Worm (Caenorhabditis elegans) whole organism, young adult: ENCODE data around the gene Y53C12A.3.

Source experiments
- B0261.1 ChIP-seq: sonication (generic microtip); optimal IDR thresholded peaks from 2 replicates; lab custom pipeline; 2016; ENCODE audit warnings: mild to moderate bottlenecking, missing genetic modification characterization, moderate library complexity, missing compliant biosample characterization
- D2030.7 ChIP-seq: fragments of 200-800 bp; sonication (Bioruptor generic); IDR thresholded peaks from 2 replicates; pipeline ENCODE4 v1.3.6; 2022; ENCODE audit warnings: missing genetic modification reagents, missing genetic modification characterization, missing compliant biosample characterization
- F10E7.11 ChIP-seq: sonication (generic microtip); optimal IDR thresholded peaks from 2 replicates; lab custom pipeline; 2017; ENCODE audit warnings: mild to moderate bottlenecking, missing genetic modification characterization, moderate library complexity, missing compliant biosample characterization
- F22D6.2 ChIP-seq: sonication (generic microtip); optimal IDR thresholded peaks from 2 replicates; lab custom pipeline; 2016; ENCODE audit warnings: mild to moderate bottlenecking, missing genetic modification characterization, missing compliant biosample characterization
- F23B12.7 ChIP-seq: sonication (generic microtip); optimal IDR thresholded peaks from 2 replicates; lab custom pipeline; 2017; ENCODE audit warnings: missing genetic modification characterization, mild to moderate bottlenecking, missing compliant biosample characterization, antibody characterized with exemption, moderate library complexity; ENCODE audit not compliant: insufficient read depth
- F33H1.4 ChIP-seq: fragments of 200-800 bp; sonication (Bioruptor generic); IDR thresholded peaks from 2 replicates; pipeline ENCODE4 v1.3.6; 2022; ENCODE audit warnings: missing genetic modification reagents, missing genetic modification characterization, missing compliant biosample characterization
- T07F8.4 ChIP-seq: sonication (generic microtip); optimal IDR thresholded peaks from 2 replicates; lab custom pipeline; 2016; ENCODE audit warnings: mild to moderate bottlenecking, missing genetic modification characterization, moderate library complexity, missing compliant biosample characterization
- T26A5.8 ChIP-seq: sonication (generic microtip); optimal IDR thresholded peaks from 2 replicates; lab custom pipeline; 2016; ENCODE audit warnings: missing genetic modification characterization, missing compliant biosample characterization
- Y53F4B.3 ChIP-seq: fragments of 200-800 bp; sonication (Bioruptor generic); IDR thresholded peaks from 2 replicates; pipeline ENCODE4 v1.3.6; 2022; ENCODE audit warnings: missing genetic modification reagents, missing genetic modification characterization, missing compliant biosample characterization
- Y56A3A.18 ChIP-seq: fragments of 200-800 bp; sonication (Bioruptor generic); IDR thresholded peaks from 2 replicates; pipeline ENCODE4 v1.3.6; 2022; ENCODE audit warnings: missing genetic modification reagents, missing genetic modification characterization, missing compliant biosample characterization
- aptf-2 ChIP-seq: fragments of 200-800 bp; sonication (Bioruptor generic); conservative IDR thresholded peaks from 2 replicates; pipeline ENCODE4 v1.3.6; 2022; ENCODE audit warnings: missing genetic modification reagents, missing genetic modification characterization, missing compliant biosample characterization
- athp-1 ChIP-seq: sonication (generic microtip); optimal IDR thresholded peaks from 2 replicates; lab custom pipeline; 2017; ENCODE audit warnings: mild to moderate bottlenecking, missing genetic modification characterization, missing compliant biosample characterization
- attf-3 ChIP-seq: fragments of 200-800 bp; sonication (Bioruptor generic); conservative IDR thresholded peaks from 2 replicates; pipeline ENCODE4 v1.3.6; 2022; ENCODE audit warnings: missing genetic modification reagents, missing genetic modification characterization, missing compliant biosample characterization
- cebp-1 ChIP-seq, 2 experiments: fragments of 200-800 bp in 1 of 2; sonication (Bioruptor generic) in 1 of 2; sonication (generic microtip) in 1 of 2; IDR thresholded peaks in 1 of 2; optimal IDR thresholded peaks in 1 of 2; 2 replicates each; pipeline versions ENCODE4 v1.3.6 to Lab custom; 2017 to 2022; ENCODE audit warnings: missing compliant biosample characterization in 2 of 2, missing genetic modification characterization in 2 of 2, mild to moderate bottlenecking in 1 of 2, missing genetic modification reagents in 1 of 2, moderate library complexity in 1 of 2
- ceh-79 ChIP-seq: sonication (generic microtip); optimal IDR thresholded peaks from 2 replicates; lab custom pipeline; 2017; ENCODE audit warnings: mild to moderate bottlenecking, missing genetic modification characterization, missing compliant biosample characterization
- chd-7 ChIP-seq: sonication (generic microtip); optimal IDR thresholded peaks from 2 replicates; lab custom pipeline; 2016; ENCODE audit warnings: mild to moderate bottlenecking, missing genetic modification characterization, moderate library complexity, missing compliant biosample characterization
- egl-18 ChIP-seq: fragments of 200-800 bp; sonication (Bioruptor generic); IDR thresholded peaks from 2 replicates; pipeline ENCODE4 v1.3.6; 2022; ENCODE audit warnings: missing genetic modification reagents, missing genetic modification characterization, missing compliant biosample characterization
- fkh-3 ChIP-seq: sonication (generic microtip); optimal IDR thresholded peaks from 2 replicates; lab custom pipeline; 2016; ENCODE audit warnings: mild to moderate bottlenecking, missing genetic modification characterization, missing compliant biosample characterization
- hlh-12 ChIP-seq: sonication (generic microtip); optimal IDR thresholded peaks from 2 replicates; lab custom pipeline; 2016; ENCODE audit warnings: missing genetic modification characterization, missing compliant biosample characterization
- hmg-1.2 ChIP-seq: fragments of 200-800 bp; sonication (Bioruptor generic); IDR thresholded peaks from 2 replicates; pipeline ENCODE4 v1.3.6; 2022; ENCODE audit warnings: missing genetic modification reagents, missing genetic modification characterization, missing compliant biosample characterization
- let-607 ChIP-seq, 2 experiments: fragments of 200-800 bp in 1 of 2; sonication (Bioruptor generic) in 1 of 2; sonication (generic microtip) in 1 of 2; optimal IDR thresholded peaks; 2 replicates each; lab custom pipeline; 2016 to 2018; ENCODE audit warnings: mild to moderate bottlenecking in 2 of 2, missing compliant biosample characterization in 2 of 2, missing genetic modification characterization in 2 of 2, moderate library complexity in 2 of 2, missing genotype in 1 of 2
- lin-26 ChIP-seq: fragments of 200-800 bp; sonication (Bioruptor generic); IDR thresholded peaks from 2 replicates; pipeline ENCODE4 v1.3.6; 2022; ENCODE audit warnings: missing genetic modification reagents, missing genetic modification characterization, missing compliant biosample characterization
- lin-35 ChIP-seq, 3 experiments: fragments of 150-350 bp in 2 of 3; sonication (generic microtip) in 1 of 3; optimal IDR thresholded peaks; 2 replicates each; lab custom pipeline; 2014 to 2018; ENCODE audit warnings: missing biosample characterization in 3 of 3, missing genetic modification characterization in 3 of 3, missing genetic modification reagents in 3 of 3
- lin-40 ChIP-seq: sonication (generic microtip); optimal IDR thresholded peaks from 2 replicates; lab custom pipeline; 2016; ENCODE audit warnings: missing genetic modification characterization, mild to moderate bottlenecking, missing compliant biosample characterization, missing genotype, missing genetic modification reagents
- nhr-179 ChIP-seq: sonication (generic microtip); optimal IDR thresholded peaks from 2 replicates; lab custom pipeline; 2016; ENCODE audit warnings: mild to moderate bottlenecking, missing genetic modification characterization, missing compliant biosample characterization
- nhr-27 ChIP-seq: fragments of 200-800 bp; sonication (Bioruptor generic); optimal IDR thresholded peaks from 2 replicates; lab custom pipeline; 2018; ENCODE audit warnings: mild to moderate bottlenecking, missing genetic modification characterization, moderate library complexity, missing compliant biosample characterization
- nhr-80 ChIP-seq: sonication (generic microtip); optimal IDR thresholded peaks from 2 replicates; lab custom pipeline; 2016; ENCODE audit warnings: missing genetic modification characterization, missing compliant biosample characterization
- nhr-90 ChIP-seq: sonication (generic microtip); optimal IDR thresholded peaks from 2 replicates; lab custom pipeline; 2016; ENCODE audit warnings: missing genotype, mild to moderate bottlenecking, missing genetic modification characterization, missing compliant biosample characterization
- pbrm-1 ChIP-seq: fragments of 200-800 bp; sonication (Bioruptor generic); IDR thresholded peaks from 2 replicates; pipeline ENCODE4 v1.3.6; 2022; ENCODE audit warnings: missing genetic modification reagents, missing genetic modification characterization, missing compliant biosample characterization
- sptf-2 ChIP-seq: fragments of 200-800 bp; sonication (Bioruptor generic); optimal IDR thresholded peaks from 2 replicates; lab custom pipeline; 2018; ENCODE audit warnings: mild to moderate bottlenecking, missing genetic modification characterization, missing compliant biosample characterization
- tbp1 ChIP-seq: fragments of 200-800 bp; sonication (Bioruptor generic); optimal IDR thresholded peaks from 2 replicates; lab custom pipeline; 2018; ENCODE audit warnings: mild to moderate bottlenecking, missing genetic modification characterization, missing compliant biosample characterization
- tbx-9 ChIP-seq: sonication (generic microtip); optimal IDR thresholded peaks from 2 replicates; lab custom pipeline; 2016; ENCODE audit warnings: borderline replicate concordance, missing genetic modification characterization, inconsistent platforms, missing compliant biosample characterization
- zim-3 ChIP-seq: sonication (generic microtip); optimal IDR thresholded peaks from 2 replicates; lab custom pipeline; 2017; ENCODE audit warnings: mild to moderate bottlenecking, missing genetic modification characterization, moderate library complexity, missing compliant biosample characterization
- ztf-22 ChIP-seq: fragments of 200-800 bp; sonication (Bioruptor generic); optimal IDR thresholded peaks from 2 replicates; lab custom pipeline; 2018; ENCODE audit warnings: mild to moderate bottlenecking, missing genetic modification characterization, moderate library complexity, missing compliant biosample characterization
- ztf-25 ChIP-seq: fragments of 200-800 bp; sonication (Bioruptor generic); IDR thresholded peaks from 2 replicates; pipeline ENCODE4 v1.3.6; 2022; ENCODE audit warnings: missing genetic modification reagents, missing genetic modification characterization, missing compliant biosample characterization
- ztf-26 ChIP-seq: sonication (generic microtip); optimal IDR thresholded peaks from 2 replicates; lab custom pipeline; 2017; ENCODE audit warnings: missing genetic modification characterization, missing compliant biosample characterization
- ztf-6 ChIP-seq: fragments of 200-800 bp; sonication (Bioruptor generic); IDR thresholded peaks from 2 replicates; pipeline ENCODE4 v1.3.6; 2022; ENCODE audit warnings: missing genetic modification reagents, missing genetic modification characterization, missing compliant biosample characterization

Y53C12A.3 gene

ce11 chrII:9690067-9690632 lies 15.9 kb downstream of the Y53C12A.3 start:
- no peak for TF ChIP-seq cebp-1 (GFP tag; IDR thresholded peaks at IDR 0.05; lab: Robert Waterston, UW)
- TF ChIP-seq cebp-1 (tag; optimal IDR thresholded peaks at IDR 0.05; lab: Kevin White, UChicago), result no peak

DNA sequence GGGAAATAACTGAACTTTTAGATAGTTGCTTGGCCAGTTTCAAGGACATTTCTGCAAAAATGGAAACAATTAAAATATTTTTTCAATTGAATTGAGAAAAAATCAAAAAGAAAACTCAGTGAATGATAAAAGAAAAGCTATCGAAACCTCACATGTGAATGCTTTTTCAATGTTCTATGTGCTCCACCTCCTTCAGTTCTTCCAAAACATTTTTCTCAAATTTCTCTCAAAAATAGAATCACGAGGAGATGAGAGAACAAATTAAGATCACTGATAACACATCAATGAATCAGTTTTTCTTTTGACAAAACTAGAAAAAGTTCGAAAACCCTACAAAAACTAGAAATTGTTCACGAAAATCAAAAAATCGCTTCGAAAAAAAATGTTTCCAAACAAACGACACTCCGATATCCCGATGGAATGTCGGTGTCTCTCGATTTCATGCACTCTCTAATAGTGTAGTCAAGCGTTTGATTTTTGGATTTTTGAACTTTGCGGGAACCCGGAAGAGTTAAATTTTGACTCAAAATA lies 19.3 kb downstream of the Y53C12A.3 start, which contains the start of gene ZK1320.9:
Gene ZK1320.9 (minus strand): TSS at position 51 of the 531 bp plus-strand sequence.
- peak; percentile 69 for TF ChIP-seq hmg-1.2 (GFP tag; lab: Robert Waterston, UW)
- no peak for TF ChIP-seq tbx-9 (tag; lab: Kevin White, UChicago)
- TF ChIP-seq hlh-12 (tag; lab: Kevin White, UChicago), result no peak
- no peak for TF ChIP-seq fkh-3
- peak; percentile 31 for TF ChIP-seq nhr-80 (tag; lab: Kevin White, UChicago)
- TF ChIP-seq ztf-26, result peak; percentile 14
- TF ChIP-seq egl-18 (GFP tag; lab: Robert Waterston, UW), result no peak
- TF ChIP-seq ztf-25, result no peak
- peak; percentile 16 for TF ChIP-seq lin-40 (tag; lab: Kevin White, UChicago)
- TF ChIP-seq T07F8.4, result no peak
- TF ChIP-seq B0261.1 (tag; lab: Kevin White, UChicago), result no peak
- no peak for TF ChIP-seq F33H1.4 (GFP tag; lab: Robert Waterston, UW)
- no peak for TF ChIP-seq lin-26 (GFP tag; lab: Robert Waterston, UW)
- peak; percentile 7 for TF ChIP-seq F23B12.7
- TF ChIP-seq aptf-2 (GFP tag; lab: Robert Waterston, UW), result no peak
- TF ChIP-seq Y56A3A.18, result no peak
- TF ChIP-seq F10E7.11 (tag; lab: Kevin White, UChicago), result no peak
- peak; percentile 66 for TF ChIP-seq attf-3 (GFP tag; lab: Robert Waterston, UW)
- TF ChIP-seq D2030.7, result no peak
- no peak for TF ChIP-seq pbrm-1 (GFP tag; lab: Robert Waterston, UW)

DNA sequence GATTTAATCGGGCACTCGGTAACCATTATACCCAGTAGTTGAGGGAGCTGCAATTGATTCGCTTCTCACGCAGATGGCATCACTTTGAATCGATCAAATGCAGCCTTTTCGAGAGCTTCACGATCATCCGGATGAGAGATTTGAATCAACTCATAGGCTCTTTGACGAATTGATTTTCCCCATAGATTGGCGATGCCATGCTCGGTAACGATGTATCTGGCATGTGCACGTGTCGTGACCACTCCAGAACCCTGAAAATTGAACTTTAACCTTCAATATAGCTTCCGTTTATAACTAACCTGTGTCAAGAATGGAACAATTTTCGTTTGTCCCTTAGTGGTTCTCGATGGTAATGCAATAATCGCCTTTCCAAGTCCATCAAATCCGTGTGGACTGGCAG lies 21.9 kb downstream of the Y53C12A.3 start:
- no peak for TF ChIP-seq ztf-22 (GFP tag; lab: Kevin White, UChicago)
- no peak for TF ChIP-seq B0261.1 (tag; lab: Kevin White, UChicago)
- TF ChIP-seq nhr-27 (tag; lab: Kevin White, UChicago), result no peak
- TF ChIP-seq nhr-90, result no peak
- TF ChIP-seq tbp1, result no peak
- TF ChIP-seq athp-1 (tag; lab: Kevin White, UChicago), result no peak
- TF ChIP-seq T07F8.4, result no peak
- TF ChIP-seq let-607 (tag; optimal IDR thresholded peaks at IDR 0.05; lab: Kevin White, UChicago), result no peak
- TF ChIP-seq ztf-6 (GFP tag; lab: Robert Waterston, UW), result no peak
- TF ChIP-seq Y53F4B.3 (GFP tag; lab: Robert Waterston, UW), result no peak
- TF ChIP-seq ceh-79 (tag; lab: Kevin White, UChicago), result no peak
- TF ChIP-seq zim-3 (tag; lab: Kevin White, UChicago), result no peak
- no peak for TF ChIP-seq lin-35 (GFP tag; optimal IDR thresholded peaks at IDR 0.05; lab: Kevin White, UChicago)
- TF ChIP-seq T26A5.8, result no peak
- TF ChIP-seq aptf-2 (GFP tag; lab: Robert Waterston, UW), result no peak
- TF ChIP-seq nhr-179 (tag; lab: Kevin White, UChicago), result no peak
- no peak for TF ChIP-seq F22D6.2
- no peak for TF ChIP-seq sptf-2 (GFP tag; lab: Kevin White, UChicago)
- TF ChIP-seq chd-7 (tag; lab: Kevin White, UChicago), result no peak
- TF ChIP-seq, all 124 proteins: peak for 0
